Fruit fly (Drosophila melanogaster) whole organism, embryonic: ENCODE measurements around the gene Clc.

Experiments
- CG10209 ChIP-seq: fragments of 200-800 bp; sonication (Bioruptor generic); optimal IDR thresholded peaks from 3 replicates; lab custom pipeline; 2017; ENCODE audit warnings: missing biosample characterization, mild to moderate bottlenecking, missing genetic modification characterization, missing genetic modification reagents
- CG10431 ChIP-seq: fragments of 200-800 bp; sonication (Bioruptor generic); optimal IDR thresholded peaks from 3 replicates; lab custom pipeline; 2018; ENCODE audit warnings: missing biosample characterization, mild to moderate bottlenecking, missing genetic modification characterization
- CG10959 ChIP-seq: fragments of 200-800 bp; sonication (Bioruptor generic); IDR thresholded peaks from 2 replicates; pipeline ENCODE4 v1.3.6; 2022; ENCODE audit warnings: missing biosample characterization, missing genetic modification characterization
- CG11504 ChIP-seq: fragments of 200-800 bp; sonication (Bioruptor generic); optimal IDR thresholded peaks from 3 replicates; lab custom pipeline; 2019; ENCODE audit warnings: missing biosample characterization, mild to moderate bottlenecking, missing genetic modification characterization, moderate library complexity
- CG12155 ChIP-seq: fragments of 200-800 bp; sonication (Bioruptor generic); optimal IDR thresholded peaks from 3 replicates; lab custom pipeline; 2016; ENCODE audit warnings: missing biosample characterization, missing genetic modification characterization
- CG13894 ChIP-seq: fragments of 200-800 bp; sonication (Bioruptor generic); optimal IDR thresholded peaks from 3 replicates; lab custom pipeline; 2018; ENCODE audit warnings: missing biosample characterization, mild to moderate bottlenecking, missing genetic modification characterization, moderate library complexity
- CG16779 ChIP-seq: fragments of 200-800 bp; sonication (Bioruptor generic); IDR thresholded peaks from 2 replicates; pipeline ENCODE4 v1.3.6; 2022; ENCODE audit warnings: missing biosample characterization, missing genetic modification characterization
- CG31365 ChIP-seq: fragments of 200-800 bp; sonication (Bioruptor generic); optimal IDR thresholded peaks from 2 replicates; lab custom pipeline; 2018; ENCODE audit warnings: missing biosample characterization, mild to moderate bottlenecking, missing genetic modification characterization
- CG34376 ChIP-seq: fragments of 200-800 bp; sonication (Bioruptor generic); optimal IDR thresholded peaks from 2 replicates; lab custom pipeline; 2018; ENCODE audit warnings: missing biosample characterization, mild to moderate bottlenecking, missing genetic modification characterization
- CG4360 ChIP-seq: fragments of 200-800 bp; sonication (Bioruptor generic); IDR thresholded peaks from 2 replicates; pipeline ENCODE4 v1.3.6; 2022; ENCODE audit warnings: missing biosample characterization, missing genetic modification characterization
- CG4820 ChIP-seq: fragments of 200-800 bp; sonication (Bioruptor generic); optimal IDR thresholded peaks from 3 replicates; lab custom pipeline; 2016; ENCODE audit warnings: missing biosample characterization, missing genetic modification characterization
- CG5245 ChIP-seq: fragments of 200-800 bp; sonication (Bioruptor generic); optimal IDR thresholded peaks from 3 replicates; lab custom pipeline; 2016; ENCODE audit warnings: missing biosample characterization, missing genetic modification characterization
- CG7372 ChIP-seq: fragments of 200-800 bp; sonication (Bioruptor generic); IDR thresholded peaks from 2 replicates; pipeline ENCODE4 v1.3.6; 2022; ENCODE audit warnings: missing biosample characterization, missing genetic modification characterization
- CG7963 ChIP-seq: fragments of 200-800 bp; sonication (Bioruptor generic); IDR thresholded peaks from 3 replicates; pipeline ENCODE4 v1.3.6; 2022; ENCODE audit warnings: missing biosample characterization, missing genetic modification characterization; ENCODE audit not compliant: partially characterized antibody
- CG9797 ChIP-seq: fragments of 200-800 bp; sonication (Bioruptor generic); optimal IDR thresholded peaks from 3 replicates; lab custom pipeline; 2018; ENCODE audit warnings: missing biosample characterization, mild to moderate bottlenecking, missing genetic modification characterization
- Dad ChIP-seq: fragments of 200-800 bp; sonication (Bioruptor generic); optimal IDR thresholded peaks from 3 replicates; lab custom pipeline; 2016; ENCODE audit warnings: missing biosample characterization, missing genetic modification characterization
- Dfd ChIP-seq, 2 experiments: fragments of >200 bp; optimal IDR thresholded peaks; 2 replicates each; lab custom pipeline; 2017; ENCODE audit warnings: missing biosample characterization in 2 of 2, missing genetic modification characterization in 2 of 2
- ERR ChIP-seq: fragments of 200-800 bp; sonication (Bioruptor generic); optimal IDR thresholded peaks from 2 replicates; lab custom pipeline; 2016; ENCODE audit warnings: missing biosample characterization, missing genetic modification characterization
- Eip74EF ChIP-seq, 2 experiments: fragments of 200-800 bp in 1 of 2; fragments of >200 bp in 1 of 2; sonication (Bioruptor generic) in 1 of 2; optimal IDR thresholded peaks; 2 replicates each; lab custom pipeline; 2017 to 2019; ENCODE audit warnings: missing biosample characterization in 2 of 2, missing genetic modification characterization in 2 of 2, mild to moderate bottlenecking in 1 of 2, moderate library complexity in 1 of 2
- Ets65A ChIP-seq: fragments of 200-800 bp; sonication (Bioruptor generic); peaks from one replicate; lab custom pipeline; 2016; ENCODE audit warnings: missing biosample characterization, missing genetic modification characterization
- HLH4C ChIP-seq: fragments of 200-800 bp; sonication (Bioruptor generic); IDR thresholded peaks from 3 replicates; pipeline ENCODE4 v1.3.6; 2022; ENCODE audit warnings: missing biosample characterization, missing genetic modification characterization; ENCODE audit not compliant: partially characterized antibody
- Hey ChIP-seq: fragments of 200-800 bp; sonication (Bioruptor generic); optimal IDR thresholded peaks from 3 replicates; lab custom pipeline; 2018; ENCODE audit warnings: missing biosample characterization, mild to moderate bottlenecking, missing genetic modification characterization
- Hmx ChIP-seq: fragments of 200-800 bp; sonication (Bioruptor generic); optimal IDR thresholded peaks from 2 replicates; lab custom pipeline; 2016; ENCODE audit warnings: missing biosample characterization, missing genetic modification characterization
- Hr51 ChIP-seq, 2 experiments: fragments of 200-800 bp; sonication (Bioruptor generic); optimal IDR thresholded peaks; 2 replicates in 1 of 2; 3 replicates in 1 of 2; lab custom pipeline; 2016 to 2018; ENCODE audit warnings: missing biosample characterization in 2 of 2, missing genetic modification characterization in 2 of 2, mild to moderate bottlenecking in 1 of 2, moderate library complexity in 1 of 2
- NFAT ChIP-seq: fragments of 200-800 bp; sonication (Bioruptor generic); IDR thresholded peaks from 2 replicates; pipeline ENCODE4 v1.3.6; 2022; ENCODE audit warnings: missing biosample characterization, missing genetic modification characterization
- Oaz ChIP-seq: fragments of 200-800 bp; sonication (Bioruptor generic); IDR thresholded peaks from 2 replicates; pipeline ENCODE4 v1.3.6; 2022; ENCODE audit warnings: missing biosample characterization, missing genetic modification characterization
- Ptx1 ChIP-seq: fragments of 200-800 bp; sonication (Bioruptor generic); IDR thresholded peaks from 2 replicates; pipeline ENCODE4 v1.3.6; 2022; ENCODE audit warnings: missing biosample characterization, missing genetic modification characterization
- Sox102F ChIP-seq: fragments of 200-800 bp; sonication (Bioruptor generic); optimal IDR thresholded peaks from 2 replicates; lab custom pipeline; 2018; ENCODE audit warnings: missing biosample characterization, mild to moderate bottlenecking, missing genetic modification characterization, moderate library complexity
- Tbp ChIP-seq: fragments of >200 bp; optimal IDR thresholded peaks from 2 replicates; lab custom pipeline; 2018; ENCODE audit warnings: missing biosample characterization, missing genetic modification characterization
- ci ChIP-seq: fragments of 200-800 bp; sonication (Bioruptor generic); IDR thresholded peaks from 3 replicates; pipeline ENCODE4 v1.3.6; 2022; ENCODE audit warnings: missing biosample characterization, missing genetic modification characterization
- dpn ChIP-seq, 2 experiments: fragments of 200-800 bp; sonication (Bioruptor generic); optimal IDR thresholded peaks; 3 replicates each; lab custom pipeline; 2016; ENCODE audit warnings: missing biosample characterization in 2 of 2, missing genetic modification characterization in 2 of 2
- ems ChIP-seq: fragments of 200-800 bp; sonication (Bioruptor generic); optimal IDR thresholded peaks from 3 replicates; lab custom pipeline; 2016; ENCODE audit warnings: missing biosample characterization, missing genetic modification characterization
- esg ChIP-seq: fragments of 200-800 bp; sonication (Bioruptor generic); conservative IDR thresholded peaks from 2 replicates; pipeline ENCODE4 v1.3.6; 2022; ENCODE audit warnings: missing biosample characterization, missing genetic modification characterization
- ftz-f1 ChIP-seq: fragments of 200-800 bp; sonication (Bioruptor generic); optimal IDR thresholded peaks from 2 replicates; lab custom pipeline; 2016; ENCODE audit warnings: missing biosample characterization, missing genetic modification characterization
- gfzf ChIP-seq: fragments of 200-800 bp; sonication (Bioruptor generic); optimal IDR thresholded peaks from 2 replicates; lab custom pipeline; 2016; ENCODE audit warnings: missing biosample characterization, mild to moderate bottlenecking, missing genetic modification characterization, moderate library complexity
- gsb ChIP-seq: fragments of 200-800 bp; sonication (Bioruptor generic); IDR thresholded peaks from 2 replicates; pipeline ENCODE4 v1.3.6; 2022; ENCODE audit warnings: missing biosample characterization, missing genetic modification characterization
- her ChIP-seq: fragments of 200-800 bp; sonication (Bioruptor generic); optimal IDR thresholded peaks from 2 replicates; lab custom pipeline; 2016; ENCODE audit warnings: missing biosample characterization, missing genetic modification characterization
- lola ChIP-seq, 3 experiments: fragments of >200 bp in 2 of 3; fragments of 200-800 bp in 1 of 3; sonication (Bioruptor generic) in 1 of 3; optimal IDR thresholded peaks; 2 replicates each; lab custom pipeline; 2017 to 2019; ENCODE audit warnings: missing biosample characterization in 3 of 3, missing genetic modification characterization in 3 of 3, mild to moderate bottlenecking in 1 of 3, moderate library complexity in 1 of 3
- row ChIP-seq: fragments of 200-800 bp; sonication (Bioruptor generic); IDR thresholded peaks from 3 replicates; pipeline ENCODE4 v1.3.6; 2022; ENCODE audit warnings: missing biosample characterization, missing genetic modification characterization
- scrt ChIP-seq: fragments of 200-800 bp; sonication (Bioruptor generic); optimal IDR thresholded peaks from 2 replicates; lab custom pipeline; 2018; ENCODE audit warnings: missing biosample characterization, mild to moderate bottlenecking, missing genetic modification characterization, moderate library complexity
- sens ChIP-seq: fragments of 200-800 bp; sonication (Bioruptor generic); peaks from one replicate; lab custom pipeline; 2016; ENCODE audit warnings: missing biosample characterization, missing genetic modification characterization
- shn ChIP-seq: fragments of 200-800 bp; sonication (Bioruptor generic); optimal IDR thresholded peaks from 3 replicates; lab custom pipeline; 2016; ENCODE audit warnings: missing biosample characterization, missing genetic modification characterization
- slbo ChIP-seq: fragments of 200-800 bp; sonication (Bioruptor generic); IDR thresholded peaks from 2 replicates; pipeline ENCODE4 v1.3.6; 2022; ENCODE audit warnings: missing biosample characterization, missing genetic modification characterization
- stc ChIP-seq: fragments of 200-800 bp; sonication (Bioruptor generic); IDR thresholded peaks from 2 replicates; pipeline ENCODE4 v1.3.6; 2022; ENCODE audit warnings: missing biosample characterization, missing genetic modification characterization
- tgo ChIP-seq: fragments of 200-800 bp; sonication (Bioruptor generic); IDR thresholded peaks from 3 replicates; pipeline ENCODE4 v1.3.6; 2022; ENCODE audit warnings: missing biosample characterization, missing genetic modification characterization
- trh ChIP-seq: fragments of 200-800 bp; sonication (Bioruptor generic); optimal IDR thresholded peaks from 2 replicates; lab custom pipeline; 2016; ENCODE audit warnings: missing biosample characterization, missing genetic modification characterization
- zen2 ChIP-seq: fragments of 200-800 bp; sonication (Bioruptor generic); IDR thresholded peaks from 3 replicates; pipeline ENCODE4 v1.3.6; 2022; ENCODE audit warnings: missing biosample characterization, missing genetic modification characterization; ENCODE audit not compliant: partially characterized antibody

The Clc gene

DNA sequence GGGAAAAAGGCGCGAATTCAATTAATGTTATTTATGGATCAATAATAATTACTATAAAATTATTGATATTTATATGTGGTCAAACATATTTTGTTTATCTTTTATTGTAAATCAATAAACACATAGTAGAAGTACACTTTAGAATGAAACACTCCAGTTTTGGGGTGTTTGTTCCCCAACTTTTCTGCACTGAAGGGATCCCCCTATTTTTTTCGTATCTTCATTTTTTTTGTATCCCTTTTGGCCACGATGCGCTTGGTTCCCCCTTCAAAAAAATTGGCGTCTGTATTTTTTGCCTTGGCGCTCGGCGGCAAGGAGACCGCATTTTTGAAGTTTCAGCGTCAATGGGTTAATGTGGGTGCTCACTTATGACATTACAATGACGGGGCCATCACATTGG is at the start of gene Clc:
TSS of gene Clc (plus strand) at position 301 of the 400 bp plus-strand sequence.
- TF ChIP-seq Hey, result no peak
- no peak for TF ChIP-seq lola (GFP tag; optimal IDR thresholded peaks at IDR 0.05; lab: Kevin White, UChicago)
- peak; percentile 10 for TF ChIP-seq sens (GFP tag; lab: Kevin White, UChicago)
- no peak for TF ChIP-seq stc
- TF ChIP-seq shn, result no peak

DNA sequence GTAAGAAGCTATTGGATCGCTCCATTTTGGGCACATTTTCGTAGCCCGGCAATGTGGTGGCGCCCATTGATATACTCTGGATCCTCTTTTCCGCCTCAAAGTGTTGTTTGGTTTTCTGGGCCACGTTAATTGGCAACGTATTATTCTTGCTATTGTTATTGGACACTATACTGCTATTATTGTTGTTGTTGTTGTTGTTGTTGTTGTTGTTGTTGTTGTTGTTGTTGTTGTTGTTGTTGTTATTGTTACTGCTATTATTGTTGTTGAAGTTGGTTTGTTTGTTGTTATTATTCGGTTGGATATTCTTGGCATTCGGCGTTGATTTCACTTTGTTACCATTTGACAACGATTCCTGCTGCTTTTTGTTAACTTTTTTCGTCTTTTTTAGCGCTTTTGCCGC is 49.0 kb upstream of the Clc start:
- TF ChIP-seq Dfd (GFP tag; optimal IDR thresholded peaks at IDR 0.05; lab: Kevin White, UChicago) (peak in 1 of 2 experiments; percentile 64), CG9797 (GFP tag; lab: Kevin White, UChicago) (no peak), Tbp (GFP tag; lab: Kevin White, UChicago) (no peak), ci (GFP tag; lab: Robert Waterston, UW) (no peak), HLH4C (no peak), row (no peak), esg (no peak)

DNA sequence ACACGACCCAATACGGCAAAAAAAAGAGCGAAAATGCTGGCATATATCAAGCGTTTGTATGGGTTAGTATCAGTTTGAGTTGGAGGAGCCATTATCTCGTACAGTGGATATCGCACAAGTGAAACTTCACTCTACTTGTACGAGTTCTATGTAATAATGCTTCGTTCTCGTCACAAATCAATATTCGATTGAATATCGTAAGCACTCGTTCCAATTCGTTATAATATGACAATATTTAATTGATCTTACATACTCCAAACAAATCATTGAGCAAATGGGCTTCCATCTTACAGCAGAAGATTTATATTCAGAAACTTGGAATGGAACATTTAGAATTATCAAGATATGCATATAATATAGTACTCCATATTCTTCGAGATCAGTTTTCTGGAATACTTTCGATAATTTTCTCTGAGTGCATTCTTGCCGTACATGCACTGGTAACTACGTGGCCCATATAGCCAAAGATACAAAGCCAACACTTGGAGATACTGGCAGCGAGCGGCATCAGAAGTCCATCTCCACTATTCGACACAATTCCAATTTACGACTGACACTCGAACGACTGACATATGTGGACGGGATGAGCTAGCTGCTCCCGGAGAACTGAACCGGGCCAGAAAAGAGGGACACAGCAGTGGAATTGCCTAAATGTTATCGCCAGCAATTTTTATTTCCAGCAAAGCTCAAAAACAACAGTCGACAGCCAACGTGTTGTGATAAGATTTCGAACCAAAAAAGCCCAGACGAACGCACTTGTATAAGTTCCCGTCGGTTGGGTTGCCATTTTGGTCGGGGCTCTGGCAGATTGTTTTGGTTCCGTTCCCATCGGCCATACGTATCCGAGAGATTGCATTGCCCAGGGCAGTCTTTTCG is 47.7 kb upstream of the Clc start:
- TF ChIP-seq CG10209 (no peak), Ptx1 (GFP tag; lab: Robert Waterston, UW) (0 out of 2 replicates have a peak, but pooled peaks have one; percentile 15), slbo (GFP tag; lab: Robert Waterston, UW) (no peak), zen2 (no peak), CG16779 (GFP tag; lab: Robert Waterston, UW) (no peak), CG10959 (GFP tag; lab: Robert Waterston, UW) (no peak), Ets65A (GFP tag; lab: Kevin White, UChicago) (peak; percentile 61), esg (no peak), ftz-f1 (GFP tag; lab: Kevin White, UChicago) (no peak), dpn (GFP tag; optimal IDR thresholded peaks at IDR 0.05; lab: Kevin White, UChicago) (no peak), Oaz (GFP tag; lab: Robert Waterston, UW) (no peak), CG31365 (tag; lab: Kevin White, UChicago) (no peak), ci (GFP tag; lab: Robert Waterston, UW) (no peak), CG7372 (GFP tag; lab: Robert Waterston, UW) (no peak), CG12155 (GFP tag; lab: Kevin White, UChicago) (no peak), CG7963 (GFP tag; lab: Robert Waterston, UW) (no peak), CG34376 (GFP tag; lab: Kevin White, UChicago) (no peak), gfzf (GFP tag; lab: Kevin White, UChicago) (no peak), CG4820 (GFP tag; lab: Kevin White, UChicago) (no peak), Sox102F (no peak), CG13894 (no peak), CG10431 (no peak), Eip74EF (GFP tag; optimal IDR thresholded peaks at IDR 0.05; lab: Kevin White, UChicago) (no peak), ems (GFP tag; lab: Kevin White, UChicago) (no peak), Hr51 (GFP tag; optimal IDR thresholded peaks at IDR 0.05; lab: Kevin White, UChicago) (peak in 1 of 2 experiments; percentile 6), trh (GFP tag; lab: Kevin White, UChicago) (no peak), tgo (0 out of 3 replicates have a peak, but pooled peaks have one; percentile 15), NFAT (GFP tag; lab: Robert Waterston, UW) (no peak), her (GFP tag; lab: Kevin White, UChicago) (no peak), CG5245 (GFP tag; lab: Kevin White, UChicago) (no peak), Hmx (GFP tag; lab: Kevin White, UChicago) (no peak), gsb (GFP tag; lab: Robert Waterston, UW) (no peak), scrt (GFP tag; lab: Kevin White, UChicago) (no peak), CG11504 (tag; lab: Kevin White, UChicago) (peak; percentile 21), Dad (no peak), CG4360 (GFP tag; lab: Robert Waterston, UW) (no peak), ERR (GFP tag; lab: Kevin White, UChicago) (no peak)
